Worm (Caenorhabditis elegans): ENCODE data around the gene K02G10.5.

K02G10.5 gene

ce11 chrX:4660268-4660880 lies 30.6 kb downstream of the K02G10.5 start, which contains the start of gene nhr-45:
TSS of gene nhr-45 (minus strand) at chrX:4660318.
- TF ChIP-seq ceh-31 (tag; optimal IDR thresholded peaks at IDR 0.05): no peak

ce11 chrX:4658706-4659105 lies 32.3 kb downstream of the K02G10.5 start:
- TF ChIP-seq elt-4 (tag; optimal IDR thresholded peaks at IDR 0.05) (no peak), madf-2 (tag; optimal IDR thresholded peaks at IDR 0.05) (no peak), ceh-14 (tag; optimal IDR thresholded peaks at IDR 0.05) (no peak), unc-55 (GFP tag; optimal IDR thresholded peaks at IDR 0.05) (no peak), tbx-7 (tag; optimal IDR thresholded peaks at IDR 0.05) (no peak), unc-86 (tag; optimal IDR thresholded peaks at IDR 0.05) (no peak), nhr-11 (tag; optimal IDR thresholded peaks at IDR 0.05) (no peak)

ce11 chrX:4658303-4658702 lies 32.7 kb downstream of the K02G10.5 start:
- TF ChIP-seq ceh-24 (tag; optimal IDR thresholded peaks at IDR 0.05): no peak
- no peak for TF ChIP-seq pat-9 (tag; optimal IDR thresholded peaks at IDR 0.05)
- no peak for TF ChIP-seq ama-1 (optimal IDR thresholded peaks at IDR 0.05)
- no peak for TF ChIP-seq ceh-2 (tag; optimal IDR thresholded peaks at IDR 0.05)
- TF ChIP-seq ttx-3 (tag; optimal IDR thresholded peaks at IDR 0.05): no peak
- no peak for TF ChIP-seq dmd-4 (tag; optimal IDR thresholded peaks at IDR 0.05; ENCODE audit: borderline replicate concordance)
- no peak for TF ChIP-seq pqm-1 (tag; optimal IDR thresholded peaks at IDR 0.05)
- no peak for TF ChIP-seq pag-3 (tag; optimal IDR thresholded peaks at IDR 0.05; ENCODE audit: borderline replicate concordance)
- no peak for TF ChIP-seq ceh-6 (GFP tag; optimal IDR thresholded peaks at IDR 0.05)
- no peak for TF ChIP-seq madf-2 (tag; optimal IDR thresholded peaks at IDR 0.05)
- no peak for TF ChIP-seq unc-86 (tag; optimal IDR thresholded peaks at IDR 0.05)
- no peak for TF ChIP-seq ets-4 (tag; optimal IDR thresholded peaks at IDR 0.05)

- TF ChIP-seq T23F11.4 (GFP tag; optimal IDR thresholded peaks at IDR 0.05): no peak
- no peak for TF ChIP-seq ceh-14 (tag; optimal IDR thresholded peaks at IDR 0.05)
- no peak for TF ChIP-seq hlh-13 (GFP tag; optimal IDR thresholded peaks at IDR 0.05)
- TF ChIP-seq fax-1 (tag; optimal IDR thresholded peaks at IDR 0.05): no peak
- no peak for TF ChIP-seq ceh-9 (tag; optimal IDR thresholded peaks at IDR 0.05)
- no peak for TF ChIP-seq pat-9 (tag; optimal IDR thresholded peaks at IDR 0.05)
Measured at ce11 chrX:4657577-4657976, 33.4 kb downstream of the K02G10.5 start.

DNA sequence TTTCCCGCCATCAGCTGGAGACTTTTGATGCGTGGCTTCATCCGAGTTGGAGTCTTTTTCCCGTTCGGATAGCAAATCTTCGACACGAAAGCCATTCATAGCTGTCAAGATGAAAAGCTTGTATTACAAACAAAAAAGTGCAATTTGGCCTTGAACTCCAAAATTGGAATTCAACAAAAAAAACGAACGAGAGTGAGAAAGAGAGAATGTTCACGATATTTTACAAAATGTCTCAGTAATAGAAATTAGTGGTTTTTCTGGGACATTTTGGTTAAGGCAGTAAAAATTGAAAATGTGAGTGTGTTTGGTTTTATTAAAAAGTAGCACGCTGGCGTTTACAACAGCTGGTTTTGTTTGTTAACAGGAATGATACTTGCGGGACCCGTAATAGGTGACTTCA lies 36.9 kb downstream of the K02G10.5 start, which contains the start of gene ceh-1:
TSS of gene ceh-1 (minus strand) at position 101 of the 400 bp plus-strand sequence.
- TF ChIP-seq ztf-16 (tag; optimal IDR thresholded peaks at IDR 0.05) (no peak), ceh-14 (tag; optimal IDR thresholded peaks at IDR 0.05) (no peak)

DNA sequence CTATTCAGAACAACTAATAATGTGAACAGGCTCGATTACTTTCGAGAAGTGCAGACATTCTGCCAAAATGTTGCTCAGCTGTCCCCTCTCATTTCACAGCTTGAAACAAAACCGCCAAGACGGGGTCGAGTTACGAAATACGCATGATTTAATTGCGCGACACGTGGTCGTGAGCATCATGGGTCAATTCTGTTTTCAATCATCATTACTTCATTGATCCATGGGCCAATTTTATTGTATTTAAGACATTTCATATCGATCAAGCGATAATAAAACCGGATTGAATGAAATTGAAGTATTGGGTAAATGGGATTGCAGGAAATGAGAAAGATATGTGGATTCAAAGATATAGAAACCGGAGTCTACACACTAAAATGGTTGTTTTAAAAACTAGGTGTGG lies 38.0 kb downstream of the K02G10.5 start:
- TF ChIP-seq unc-42 (tag; optimal IDR thresholded peaks at IDR 0.05) (peak; percentile 2), fax-1 (tag; optimal IDR thresholded peaks at IDR 0.05) (no peak), ahr-1 (tag; optimal IDR thresholded peaks at IDR 0.05) (no peak), unc-55 (GFP tag; optimal IDR thresholded peaks at IDR 0.05) (no peak), madf-2 (tag; optimal IDR thresholded peaks at IDR 0.05) (no peak)

DNA sequence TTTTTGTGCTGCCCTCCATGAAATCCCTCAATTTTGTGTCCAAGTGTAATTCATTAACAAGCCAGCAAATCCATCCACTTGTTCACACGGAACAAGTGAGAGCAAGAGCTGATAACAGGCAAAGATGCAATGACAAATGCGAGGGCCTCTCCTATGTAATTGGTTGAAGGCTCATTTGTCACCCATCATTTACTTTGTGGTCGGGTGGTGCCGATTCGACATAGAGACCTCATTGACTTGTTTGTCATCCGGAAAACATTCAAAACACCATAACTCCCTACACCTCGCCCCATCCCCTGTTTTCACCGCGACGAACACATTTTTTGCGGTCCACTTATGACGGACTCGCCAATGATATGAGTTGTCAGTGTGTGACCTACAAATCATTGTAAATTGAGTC lies 39.6 kb downstream of the K02G10.5 start:
- TF ChIP-seq fkh-10 (GFP tag; optimal IDR thresholded peaks at IDR 0.05) (no peak), madf-2 (tag; optimal IDR thresholded peaks at IDR 0.05) (no peak), nhr-11 (tag; optimal IDR thresholded peaks at IDR 0.05) (no peak), eyg-1 (tag; optimal IDR thresholded peaks at IDR 0.05) (no peak), ceh-14 (tag; optimal IDR thresholded peaks at IDR 0.05) (no peak), ceh-18 (tag; optimal IDR thresholded peaks at IDR 0.05) (no peak), K09A11.1 (tag; optimal IDR thresholded peaks at IDR 0.05; ENCODE audit: insufficient read depth) (no peak), tbx-7 (tag; optimal IDR thresholded peaks at IDR 0.05) (no peak), syd-9 (tag; optimal IDR thresholded peaks at IDR 0.05) (no peak), ttx-3 (tag; optimal IDR thresholded peaks at IDR 0.05) (no peak), T23F11.4 (GFP tag; optimal IDR thresholded peaks at IDR 0.05) (no peak), zip-5 (tag; optimal IDR thresholded peaks at IDR 0.05) (no peak), ceh-34 (tag; optimal IDR thresholded peaks at IDR 0.05) (no peak), nfya-1 (tag; optimal IDR thresholded peaks at IDR 0.05) (no peak), F13H6.1 (tag; optimal IDR thresholded peaks at IDR 0.05) (no peak), pax-1 (tag; optimal IDR thresholded peaks at IDR 0.05) (no peak)
